Fruit fly (Drosophila melanogaster) whole organism, wandering third instar larva: Measurements from ENCODE around the gene CG17806.

Experiments
- CG32264 ChIP-seq: fragments of 200-800 bp; sonication (Bioruptor generic); optimal IDR thresholded peaks from 2 replicates; lab custom pipeline; 2016; ENCODE audit warnings: missing biosample characterization, missing genetic modification characterization
- pan ChIP-seq: fragments of >200 bp; optimal IDR thresholded peaks from 2 replicates; lab custom pipeline; 2017

DNA sequence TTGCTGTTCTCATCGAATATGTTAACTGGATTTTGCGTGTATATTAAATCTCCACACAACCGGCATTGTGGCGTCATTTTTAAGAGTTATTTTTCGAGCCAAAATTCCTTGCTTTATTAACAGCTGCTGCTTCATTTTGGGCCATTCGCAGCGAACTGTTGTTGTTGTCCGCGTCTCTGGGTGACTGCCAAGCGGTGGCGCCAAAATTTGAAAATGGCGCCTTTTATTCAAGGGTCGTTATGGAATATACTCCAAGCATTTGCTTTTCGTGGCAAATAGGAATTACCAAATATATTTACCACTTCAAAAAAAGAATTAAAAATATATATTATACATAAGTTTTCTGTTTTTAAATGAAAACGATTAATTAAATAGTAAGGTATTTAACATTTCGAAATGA lies 2.0 kb upstream of the CG17806 start, which contains the start of gene Nnk:
- TF ChIP-seq pan (no peak), CG32264 (no peak)
